Worm (Caenorhabditis elegans) whole organism, L2 larva: ENCODE data around the gene nhr-67.
"Not testable (repeated sequence)": the region's sequence is repeated elsewhere in the genome, so short reads cannot be mapped to it uniquely, and the experiment has no call there.

Experiments
- F13H6.1 ChIP-seq: sonication (generic microtip); optimal IDR thresholded peaks from 2 replicates; lab custom pipeline; 2016; ENCODE audit warnings: missing genetic modification characterization, missing compliant biosample characterization
- R02D3.7 ChIP-seq: fragments of 150-350 bp; optimal IDR thresholded peaks from 2 replicates; lab custom pipeline; 2014; ENCODE audit warnings: missing biosample characterization, missing genetic modification characterization
- Y55F3AM.14 ChIP-seq: fragments of 200-800 bp; sonication (Bioruptor generic); optimal IDR thresholded peaks from 2 replicates; lab custom pipeline; 2018; ENCODE audit warnings: mild to moderate bottlenecking, missing genetic modification characterization, missing compliant biosample characterization
- alr-1 ChIP-seq: fragments of 150-350 bp; optimal IDR thresholded peaks from 2 replicates; lab custom pipeline; 2014; ENCODE audit warnings: missing biosample characterization, missing genetic modification characterization
- aly-2 ChIP-seq: fragments of 150-350 bp; optimal IDR thresholded peaks from 2 replicates; lab custom pipeline; 2014; ENCODE audit warnings: missing biosample characterization, missing genetic modification characterization
- ama-1 ChIP-seq: fragments of 150-350 bp; optimal IDR thresholded peaks from 2 replicates; lab custom pipeline; 2018; ENCODE audit warnings: inconsistent platforms
- ceh-16 ChIP-seq: fragments of 150-350 bp; optimal IDR thresholded peaks from 2 replicates; lab custom pipeline; 2014; ENCODE audit warnings: missing biosample characterization, missing genetic modification characterization
- crh-2 ChIP-seq: sonication (generic microtip); optimal IDR thresholded peaks from 2 replicates; lab custom pipeline; 2017; ENCODE audit warnings: missing biosample characterization, missing genetic modification characterization
- dmd-4 ChIP-seq: sonication (generic microtip); optimal IDR thresholded peaks from 2 replicates; lab custom pipeline; 2017; ENCODE audit warnings: missing biosample characterization, missing genetic modification characterization
- egl-27 ChIP-seq: sonication (generic microtip); optimal IDR thresholded peaks from 3 replicates; lab custom pipeline; 2017; ENCODE audit warnings: missing biosample characterization, missing genetic modification reagents, missing genetic modification characterization
- elt-1 ChIP-seq: fragments of 150-350 bp; optimal IDR thresholded peaks from 2 replicates; lab custom pipeline; 2014; ENCODE audit warnings: missing biosample characterization, missing genetic modification characterization
- elt-3 ChIP-seq: sonication (generic microtip); optimal IDR thresholded peaks from 2 replicates; lab custom pipeline; 2017; ENCODE audit warnings: missing biosample characterization, missing genetic modification characterization
- fos-1 ChIP-seq: fragments of 150-350 bp; optimal IDR thresholded peaks from 2 replicates; lab custom pipeline; 2014; ENCODE audit warnings: missing biosample characterization, missing genetic modification characterization
- gmeb-1 ChIP-seq: fragments of 150-350 bp; optimal IDR thresholded peaks from 2 replicates; lab custom pipeline; 2014; ENCODE audit warnings: missing biosample characterization, missing genetic modification characterization
- lin-13 ChIP-seq: fragments of 150-350 bp; optimal IDR thresholded peaks from 2 replicates; lab custom pipeline; 2014; ENCODE audit warnings: missing biosample characterization, missing genetic modification reagents, missing genetic modification characterization
- lin-39 ChIP-seq: fragments of 150-350 bp; optimal IDR thresholded peaks from 2 replicates; lab custom pipeline; 2014; ENCODE audit warnings: missing biosample characterization, missing genetic modification reagents, missing genetic modification characterization
- lsy-2 ChIP-seq, 2 experiments: fragments of 150-350 bp in 1 of 2; sonication (generic microtip) in 1 of 2; optimal IDR thresholded peaks; 2 replicates each; lab custom pipeline; 2014 to 2017; ENCODE audit warnings: missing biosample characterization in 2 of 2, missing genetic modification characterization in 2 of 2
- mbf-1 ChIP-seq: sonication (generic microtip); optimal IDR thresholded peaks from 2 replicates; lab custom pipeline; 2017; ENCODE audit warnings: missing biosample characterization, missing genetic modification characterization
- nhr-10 ChIP-seq: sonication (generic microtip); optimal IDR thresholded peaks from 2 replicates; lab custom pipeline; 2017; ENCODE audit warnings: missing biosample characterization, missing genetic modification characterization
- nhr-11 ChIP-seq: fragments of 150-350 bp; optimal IDR thresholded peaks from 2 replicates; lab custom pipeline; 2014; ENCODE audit warnings: missing biosample characterization, missing genetic modification characterization
- nhr-12 ChIP-seq: fragments of 150-350 bp; optimal IDR thresholded peaks from 2 replicates; lab custom pipeline; 2014; ENCODE audit warnings: missing biosample characterization, missing genetic modification characterization
- nhr-129 ChIP-seq: fragments of 150-350 bp; optimal IDR thresholded peaks from 2 replicates; lab custom pipeline; 2014; ENCODE audit warnings: missing biosample characterization, missing genetic modification characterization
- nhr-21 ChIP-seq: fragments of 150-350 bp; optimal IDR thresholded peaks from 2 replicates; lab custom pipeline; 2014; ENCODE audit warnings: missing biosample characterization, missing genetic modification characterization
- nhr-23 ChIP-seq: fragments of 150-350 bp; optimal IDR thresholded peaks from 2 replicates; lab custom pipeline; 2014; ENCODE audit warnings: missing biosample characterization, missing genetic modification reagents, missing genetic modification characterization
- nhr-237 ChIP-seq: fragments of 150-350 bp; optimal IDR thresholded peaks from 2 replicates; lab custom pipeline; 2014; ENCODE audit warnings: missing biosample characterization, missing genetic modification characterization
- nhr-25 ChIP-seq: fragments of 150-350 bp; sonication (generic microtip); optimal IDR thresholded peaks from 3 replicates; lab custom pipeline; 2014; ENCODE audit warnings: missing biosample characterization, missing genetic modification characterization
- nhr-6 ChIP-seq: fragments of 150-350 bp; optimal IDR thresholded peaks from 2 replicates; lab custom pipeline; 2014; ENCODE audit warnings: missing biosample characterization, missing genetic modification characterization
- peb-1 ChIP-seq: fragments of 150-350 bp; optimal IDR thresholded peaks from 2 replicates; lab custom pipeline; 2014; ENCODE audit warnings: missing biosample characterization, missing genetic modification characterization
- sem-4 ChIP-seq: fragments of 150-350 bp; optimal IDR thresholded peaks from 2 replicates; lab custom pipeline; 2014; ENCODE audit warnings: missing biosample characterization, missing genetic modification reagents, missing genetic modification characterization
- skn-1 ChIP-seq: sonication (generic microtip); optimal IDR thresholded peaks from 2 replicates; lab custom pipeline; 2017; ENCODE audit warnings: missing biosample characterization, missing genetic modification characterization
- sma-3 ChIP-seq: sonication (generic microtip); optimal IDR thresholded peaks from 2 replicates; lab custom pipeline; 2016; ENCODE audit warnings: missing genetic modification reagents, missing genetic modification characterization, missing compliant biosample characterization
- unc-39 ChIP-seq: fragments of 150-350 bp; optimal IDR thresholded peaks from 2 replicates; lab custom pipeline; 2014; ENCODE audit warnings: missing biosample characterization, missing genetic modification characterization
- unc-55 ChIP-seq: fragments of 150-350 bp; sonication (generic microtip); optimal IDR thresholded peaks from 3 replicates; lab custom pipeline; 2014; ENCODE audit warnings: missing biosample characterization, missing genetic modification reagents, missing genetic modification characterization
- unc-62 ChIP-seq: fragments of 150-350 bp; optimal IDR thresholded peaks from 2 replicates; lab custom pipeline; 2014; ENCODE audit warnings: missing biosample characterization, missing genetic modification reagents, missing genetic modification characterization
- ztf-1 ChIP-seq: fragments of 200-800 bp; sonication (Bioruptor generic); conservative IDR thresholded peaks from 2 replicates; pipeline ENCODE4 v1.3.6; 2022; ENCODE audit warnings: missing genetic modification characterization, missing compliant biosample characterization
- ztf-11 ChIP-seq: sonication (generic microtip); optimal IDR thresholded peaks from 2 replicates; lab custom pipeline; 2017; ENCODE audit warnings: missing biosample characterization, missing genetic modification characterization
- ztf-4 ChIP-seq: fragments of 150-350 bp; optimal IDR thresholded peaks from 2 replicates; lab custom pipeline; 2014; ENCODE audit warnings: missing biosample characterization, missing genetic modification characterization

nhr-67 gene

ce11 chrIV:11198983-11199382 is 29.4 kb downstream of the nhr-67 start, which contains the start of gene R07H5.16:
TSS of gene R07H5.16 (plus strand) at chrIV:11199330.
- TF ChIP-seq mbf-1; nhr-23 (tag; lab: Kevin White, UChicago); sma-3 (GFP tag; lab: Kevin White, UChicago): not testable (repeated sequence)

ce11 chrIV:11202389-11202788 is 32.8 kb downstream of the nhr-67 start, which contains the start of gene R07H5.11:
TSS of gene R07H5.11 (plus strand) at chrIV:11202768.
- not testable (repeated sequence) for TF ChIP-seq gmeb-1; crh-2; nhr-25 (tag; lab: Kevin White, UChicago)
- TF ChIP-seq, all 48 proteins: peak for 0; not testable (repeated sequence) for 48

ce11 chrIV:11207186-11207585 is 37.6 kb downstream of the nhr-67 start, which contains the start of gene R07H5.9:
TSS of gene R07H5.9 (plus strand) at chrIV:11207486.
- TF ChIP-seq elt-1 (tag; lab: Kevin White, UChicago) (no peak), ceh-16 (tag; lab: Kevin White, UChicago) (no peak), skn-1 (tag; lab: Kevin White, UChicago) (no peak), lsy-2 (tag; optimal IDR thresholded peaks at IDR 0.05; lab: Kevin White, UChicago) (no peak), nhr-23 (tag; lab: Kevin White, UChicago) (no peak), crh-2 (no peak), ztf-1 (GFP tag; lab: Robert Waterston, UW) (no peak), nhr-21 (tag; lab: Kevin White, UChicago) (no peak), unc-55 (GFP tag; lab: Kevin White, UChicago) (no peak), unc-39 (no peak)

- no peak for TF ChIP-seq nhr-6 (tag; lab: Kevin White, UChicago)
- no peak for TF ChIP-seq nhr-237 (tag; lab: Kevin White, UChicago)
- no peak for TF ChIP-seq fos-1 (tag; lab: Kevin White, UChicago)
- TF ChIP-seq mbf-1 = no peak
- TF ChIP-seq peb-1 (tag; lab: Kevin White, UChicago) = no peak
- TF ChIP-seq lin-13 (GFP tag; lab: Kevin White, UChicago) = no peak
- no peak for TF ChIP-seq nhr-129 (tag; lab: Kevin White, UChicago)
- no peak for TF ChIP-seq lin-39
- TF ChIP-seq sma-3 (GFP tag; lab: Kevin White, UChicago) = no peak
- no peak for TF ChIP-seq unc-62 (GFP tag; lab: Kevin White, UChicago)
- no peak for TF ChIP-seq R02D3.7
- no peak for TF ChIP-seq sem-4 (tag; lab: Kevin White, UChicago)
- TF ChIP-seq nhr-10 = no peak
- no peak for TF ChIP-seq elt-1 (tag; lab: Kevin White, UChicago)
- TF ChIP-seq nhr-21 (tag; lab: Kevin White, UChicago) = no peak
- no peak for TF ChIP-seq unc-55 (GFP tag; lab: Kevin White, UChicago)
- no peak for TF ChIP-seq egl-27 (tag; lab: Kevin White, UChicago)
- TF ChIP-seq aly-2 (tag; lab: Kevin White, UChicago) = no peak
- no peak for TF ChIP-seq nhr-11 (tag; lab: Kevin White, UChicago)
- TF ChIP-seq, all 48 proteins: peak for 0
These were observed 41.3 kb downstream of the nhr-67 start, which contains the start of gene adk-1 for ce11 chrIV:11210781-11211256. TSS of gene adk-1 (minus strand) at chrIV:11210831.

ce11 chrIV:11211547-11211946 is 42.0 kb downstream of the nhr-67 start:
- TF ChIP-seq elt-1 (tag; lab: Kevin White, UChicago) (peak; percentile 89), nhr-6 (tag; lab: Kevin White, UChicago) (no peak), Y55F3AM.14 (GFP tag; lab: Kevin White, UChicago) (no peak), ztf-11 (tag; lab: Kevin White, UChicago) (no peak), dmd-4 (no peak), ama-1 (lab: Kevin White, UChicago) (no peak), nhr-129 (tag; lab: Kevin White, UChicago) (no peak), mbf-1 (no peak), fos-1 (tag; lab: Kevin White, UChicago) (peak; percentile 96), egl-27 (tag; lab: Kevin White, UChicago) (no peak), F13H6.1 (no peak), nhr-12 (tag; lab: Kevin White, UChicago) (no peak), elt-3 (tag; lab: Kevin White, UChicago) (no peak), ztf-1 (GFP tag; lab: Robert Waterston, UW) (no peak), aly-2 (tag; lab: Kevin White, UChicago) (no peak), ceh-16 (tag; lab: Kevin White, UChicago) (peak; percentile 95), peb-1 (tag; lab: Kevin White, UChicago) (no peak), ztf-4 (no peak), unc-55 (GFP tag; lab: Kevin White, UChicago) (no peak), alr-1 (tag; lab: Kevin White, UChicago) (no peak), sem-4 (tag; lab: Kevin White, UChicago) (no peak), lin-13 (GFP tag; lab: Kevin White, UChicago) (no peak), crh-2 (peak; percentile 57), sma-3 (GFP tag; lab: Kevin White, UChicago) (no peak), R02D3.7 (no peak), gmeb-1 (no peak), nhr-23 (tag; lab: Kevin White, UChicago) (no peak)
